Fruit fly (Drosophila melanogaster): ENCODE data around the gene CG34277.
A peak's percentile ranks its signal among the peaks of the same experiment; 100 is the strongest.

Gene CG34277

dm6 chr3R:5323741-5324538 lies 45.4 kb upstream of the CG34277 start (continued):
- no peak for TF ChIP-seq cwo (GFP tag; optimal IDR thresholded peaks at IDR 0.05)
- TF ChIP-seq CG4282 (GFP tag; optimal IDR thresholded peaks at IDR 0.05): no peak
- no peak for TF ChIP-seq CG7928 (GFP tag; optimal IDR thresholded peaks at IDR 0.05)
- peak; percentile 78 for TF ChIP-seq sens (GFP tag)
- no peak for TF ChIP-seq MBD-R2 (GFP tag; IDR thresholded peaks at IDR 0.05)
- TF ChIP-seq Vsx1 (GFP tag; optimal IDR thresholded peaks at IDR 0.05): peak; percentile 31
- peak; percentile 42; the same call in 1 of the 2 replicates for TF ChIP-seq bbx (GFP tag; IDR thresholded peaks at IDR 0.05; ENCODE audit: partially characterized antibody)
- TF ChIP-seq dan (GFP tag; IDR thresholded peaks at IDR 0.05): no peak
- TF ChIP-seq Hey (tag; optimal IDR thresholded peaks at IDR 0.05): no peak
- TF ChIP-seq sisA (GFP tag; IDR thresholded peaks at IDR 0.05): no peak
- no peak for TF ChIP-seq C15 (GFP tag; IDR thresholded peaks at IDR 0.05)
- TF ChIP-seq Lim3 (GFP tag; IDR thresholded peaks at IDR 0.05): no peak
- TF ChIP-seq bigmax (GFP tag; optimal IDR thresholded peaks at IDR 0.05): no peak
- no peak for TF ChIP-seq yki (optimal IDR thresholded peaks at IDR 0.05)
- TF ChIP-seq Tbp (GFP tag; optimal IDR thresholded peaks at IDR 0.05): no peak
- TF ChIP-seq CG11723 (GFP tag; optimal IDR thresholded peaks at IDR 0.05): no peak
- TF ChIP-seq Xrp1 (GFP tag; IDR thresholded peaks at IDR 0.05): no peak
- no peak for TF ChIP-seq sima (GFP tag; optimal IDR thresholded peaks at IDR 0.05)
- no peak for TF ChIP-seq croc (GFP tag; conservative IDR thresholded peaks at IDR 0.05)
- no peak for TF ChIP-seq GATAe (GFP tag; conservative IDR thresholded peaks at IDR 0.05)
- TF ChIP-seq chm (GFP tag; IDR thresholded peaks at IDR 0.05): 0 out of 2 replicates have a peak, but pooled peaks have one; percentile 66
- no peak for TF ChIP-seq CG4404 (GFP tag; IDR thresholded peaks at IDR 0.05)
- TF ChIP-seq slp2 (GFP tag; optimal IDR thresholded peaks at IDR 0.05): no peak
- TF ChIP-seq CG15696 (tag; optimal IDR thresholded peaks at IDR 0.05): no peak
- no peak for TF ChIP-seq gcm (GFP tag; optimal IDR thresholded peaks at IDR 0.05)
- no peak for TF ChIP-seq Atf3 (GFP tag; optimal IDR thresholded peaks at IDR 0.05)
- TF ChIP-seq CG2129 (GFP tag; IDR thresholded peaks at IDR 0.05; ENCODE audit: partially characterized antibody): no peak
- no peak for TF ChIP-seq CG3847 (GFP tag; IDR thresholded peaks at IDR 0.05)
- no peak for TF ChIP-seq CG8944 (GFP tag; optimal IDR thresholded peaks at IDR 0.05)
- no peak for TF ChIP-seq CG18619 (GFP tag; optimal IDR thresholded peaks at IDR 0.05)
- no peak for TF ChIP-seq jigr1 (GFP tag; IDR thresholded peaks at IDR 0.05)
- TF ChIP-seq Jarid2 (GFP tag; optimal IDR thresholded peaks at IDR 0.05): peak; percentile 90
- TF ChIP-seq CG33213 (GFP tag; optimal IDR thresholded peaks at IDR 0.05): no peak
- no peak for TF ChIP-seq CG17328 (GFP tag; IDR thresholded peaks at IDR 0.05)
- TF ChIP-seq Meics (GFP tag; optimal IDR thresholded peaks at IDR 0.05): no peak
- no peak for TF ChIP-seq CG3163 (GFP tag; optimal IDR thresholded peaks at IDR 0.05)
- no peak for TF ChIP-seq ato (GFP tag; IDR thresholded peaks at IDR 0.05; ENCODE audit: partially characterized antibody)
- no peak for TF ChIP-seq abd-A (tag; optimal IDR thresholded peaks at IDR 0.05)
- no peak for TF ChIP-seq BEAF-32 (GFP tag; optimal IDR thresholded peaks at IDR 0.05)
- TF ChIP-seq NC2β (GFP tag; optimal IDR thresholded peaks at IDR 0.05): no peak
- TF ChIP-seq klu (GFP tag; IDR thresholded peaks at IDR 0.05): no peak
- no peak for TF ChIP-seq lmd (GFP tag; IDR thresholded peaks at IDR 0.05)
- no peak for TF ChIP-seq CG18599 (GFP tag; optimal IDR thresholded peaks at IDR 0.05)
- no peak for TF ChIP-seq lola (GFP tag; optimal IDR thresholded peaks at IDR 0.05)
- TF ChIP-seq CG8924 (tag; optimal IDR thresholded peaks at IDR 0.05): no peak
- no peak for TF ChIP-seq CG9609 (GFP tag; optimal IDR thresholded peaks at IDR 0.05)
- no peak for TF ChIP-seq Oaz (GFP tag; IDR thresholded peaks at IDR 0.05)
- TF ChIP-seq phol (tag; optimal IDR thresholded peaks at IDR 0.05): no peak
- peak; percentile 58 for TF ChIP-seq cg (GFP tag; optimal IDR thresholded peaks at IDR 0.05)
- TF ChIP-seq chif (GFP tag; optimal IDR thresholded peaks at IDR 0.05): no peak
